Worm (Caenorhabditis elegans) whole organism, L4 larva: ENCODE measurements around the gene F26C11.1.

Experiments
- egl-27 ChIP-seq: sonication (generic microtip); optimal IDR thresholded peaks from 3 replicates; lab custom pipeline; 2017; ENCODE audit warnings: missing biosample characterization, missing genetic modification reagents, missing genetic modification characterization
- lin-15B ChIP-seq: fragments of 150-350 bp; sonication (generic microtip); optimal IDR thresholded peaks from 3 replicates; lab custom pipeline; 2014; ENCODE audit warnings: missing biosample characterization, missing genetic modification characterization
- mdl-1 ChIP-seq, 2 experiments: fragments of 150-350 bp in 1 of 2; sonication (generic microtip) in 1 of 2; optimal IDR thresholded peaks; 2 replicates each; lab custom pipeline; 2014 to 2017; ENCODE audit warnings: missing biosample characterization in 2 of 2, missing genetic modification characterization in 2 of 2
- mep-1 ChIP-seq: fragments of 150-350 bp; sonication (generic microtip); optimal IDR thresholded peaks from 3 replicates; lab custom pipeline; 2014; ENCODE audit warnings: missing biosample characterization, missing genetic modification characterization
- nhr-237 ChIP-seq: sonication (generic microtip); optimal IDR thresholded peaks from 2 replicates; lab custom pipeline; 2017; ENCODE audit warnings: missing biosample characterization, missing genetic modification characterization
- pha-4 ChIP-seq, 2 experiments: fragments of 150-350 bp in 1 of 2; fragments of 200-800 bp in 1 of 2; sonication (Bioruptor generic) in 1 of 2; IDR thresholded peaks in 1 of 2; optimal IDR thresholded peaks in 1 of 2; 2 replicates each; pipeline versions ENCODE4 v1.3.6 to Lab custom; 2014 to 2022; ENCODE audit warnings: missing genetic modification characterization in 2 of 2, missing genetic modification reagents in 2 of 2, missing biosample characterization in 1 of 2, missing compliant biosample characterization in 1 of 2
- tag-97 ChIP-seq: fragments of 200-800 bp; sonication (Bioruptor generic); IDR thresholded peaks from 2 replicates; pipeline ENCODE4 v1.3.6; 2022; ENCODE audit warnings: missing genetic modification characterization, missing compliant biosample characterization
- zip-11 ChIP-seq: fragments of 200-800 bp; sonication (Bioruptor generic); IDR thresholded peaks from 2 replicates; pipeline ENCODE4 v1.3.6; 2022; ENCODE audit warnings: missing genetic modification characterization, missing compliant biosample characterization

DNA sequence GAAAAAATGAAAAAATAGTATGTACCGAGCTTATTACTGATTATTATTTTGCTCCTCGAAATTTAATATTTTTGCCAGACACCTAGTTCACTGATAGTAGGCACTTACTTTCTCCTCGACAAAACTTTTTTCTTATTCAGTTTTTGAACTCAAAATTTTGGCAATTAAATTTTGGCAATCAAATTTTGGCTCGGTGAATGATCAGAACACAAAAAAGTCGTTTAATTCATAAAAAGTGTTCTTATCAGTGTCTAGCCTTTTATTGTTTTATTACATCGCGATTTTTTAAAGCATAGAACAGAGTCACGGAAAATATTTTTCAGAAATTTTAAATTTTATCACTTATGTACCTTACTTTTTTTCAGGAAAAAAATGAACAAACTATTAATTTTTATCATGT lies 638 bp downstream of the F26C11.1 start:
- TF ChIP-seq nhr-237 = no peak
- no peak for TF ChIP-seq zip-11
- TF ChIP-seq egl-27 (tag; lab: Kevin White, UChicago) = no peak
- no peak for TF ChIP-seq mdl-1 (tag; optimal IDR thresholded peaks at IDR 0.05; lab: Kevin White, UChicago)
- TF ChIP-seq mep-1 (tag; lab: Kevin White, UChicago) = no peak
- TF ChIP-seq lin-15B (tag; lab: Kevin White, UChicago) = no peak
- no peak for TF ChIP-seq tag-97 (GFP tag; lab: Robert Waterston, UW)
- no peak for TF ChIP-seq pha-4 (GFP tag; IDR thresholded peaks at IDR 0.05; lab: Robert Waterston, UW)
- no peak for TF ChIP-seq pha-4 (tag; optimal IDR thresholded peaks at IDR 0.05; lab: Kevin White, UChicago)
